Fruit fly (Drosophila melanogaster): ENCODE data around the gene CG8519.

Gene CG8519

dm6 chr3L:6742974-6743345, 38.3 kb downstream of the CG8519 start, which contains the start of gene dikar (continued):
- TF ChIP-seq Myb (GFP tag; optimal IDR thresholded peaks at IDR 0.05) (no peak), Scr (GFP tag; IDR thresholded peaks at IDR 0.05; ENCODE audit: partially characterized antibody) (peak; percentile 86), CG8924 (tag; optimal IDR thresholded peaks at IDR 0.05) (peak; percentile 10), slou (GFP tag; optimal IDR thresholded peaks at IDR 0.05) (peak; percentile 7), Sry-β (GFP tag; optimal IDR thresholded peaks at IDR 0.05) (peak; percentile 74), sob (GFP tag; IDR thresholded peaks at IDR 0.05) (peak; percentile 75), CG12744 (GFP tag; optimal IDR thresholded peaks at IDR 0.05) (no peak), CG12299 (tag; optimal IDR thresholded peaks at IDR 0.05) (no peak), CG31224 (GFP tag; IDR thresholded peaks at IDR 0.05) (peak; percentile 42; the same call in 1 of the 2 replicates), CG12659 (GFP tag; optimal IDR thresholded peaks at IDR 0.05) (peak; percentile 40), CG15479 (GFP tag; optimal IDR thresholded peaks at IDR 0.05) (no peak), abd-A (tag; optimal IDR thresholded peaks at IDR 0.05) (no peak), tna (GFP tag; IDR thresholded peaks at IDR 0.05; ENCODE audit: partially characterized antibody) (peak; percentile 58), tio (GFP tag; optimal IDR thresholded peaks at IDR 0.05) (no peak), CG18262 (tag; optimal IDR thresholded peaks at IDR 0.05) (peak; percentile 61), nom (GFP tag; optimal IDR thresholded peaks at IDR 0.05) (no peak), hkb (optimal IDR thresholded peaks at IDR 0.05) (no peak), hkb (GFP tag; IDR thresholded peaks at IDR 0.05) (0 out of 2 replicates have a peak, but pooled peaks have one; percentile 27), CG14441 (GFP tag; IDR thresholded peaks at IDR 0.05) (peak; percentile 70), inv (GFP tag; IDR thresholded peaks at IDR 0.05; ENCODE audit: partially characterized antibody) (peak; percentile 86), pzg (GFP tag; optimal IDR thresholded peaks at IDR 0.05) (peak; percentile 40), CG10431 (GFP tag; optimal IDR thresholded peaks at IDR 0.05) (peak; percentile 73), hb (GFP tag; IDR thresholded peaks at IDR 0.05; ENCODE audit: partially characterized antibody) (peak; percentile 70), CG2875 (GFP tag; optimal IDR thresholded peaks at IDR 0.05) (no peak), Hand (GFP tag; optimal IDR thresholded peaks at IDR 0.05) (no peak), Adf1 (GFP tag; IDR thresholded peaks at IDR 0.05) (peak; percentile 6), Mrtf (GFP tag; IDR thresholded peaks at IDR 0.05) (peak; percentile 50; the same call in 1 of the 3 replicates), dati (GFP tag; IDR thresholded peaks at IDR 0.05) (no peak), cad (GFP tag; optimal IDR thresholded peaks at IDR 0.05) (no peak), bsh (GFP tag; optimal IDR thresholded peaks at IDR 0.05) (peak in 1 of 2 experiments; percentile 7), CG4424 (GFP tag; optimal IDR thresholded peaks at IDR 0.05) (peak; percentile 31), row (GFP tag; IDR thresholded peaks at IDR 0.05) (peak; percentile 88), B-H1 (GFP tag; IDR thresholded peaks at IDR 0.05) (no peak; the same call in 2 of the 3 replicates), CG14965 (GFP tag; optimal IDR thresholded peaks at IDR 0.05; ENCODE audit: borderline replicate concordance) (no peak), Lpt (GFP tag; optimal IDR thresholded peaks at IDR 0.05) (no peak), CG5953 (GFP tag; IDR thresholded peaks at IDR 0.05) (peak; percentile 33; the same call in 1 of the 2 replicates), CG7745 (tag; optimal IDR thresholded peaks at IDR 0.05) (no peak), CG33213 (GFP tag; optimal IDR thresholded peaks at IDR 0.05) (peak; percentile 35), Xbp1 (GFP tag; optimal IDR thresholded peaks at IDR 0.05) (peak; percentile 65), CG6689 (GFP tag; IDR thresholded peaks at IDR 0.05) (no peak; the same call in 1 of the 2 replicates), Aef1 (GFP tag; IDR thresholded peaks at IDR 0.05) (peak; percentile 69), ro (GFP tag; IDR thresholded peaks at IDR 0.05) (no peak; the same call in 1 of the 2 replicates), Side (GFP tag; optimal IDR thresholded peaks at IDR 0.05) (no peak), CG5245 (GFP tag; optimal IDR thresholded peaks at IDR 0.05) (no peak), CG14050 (GFP tag; IDR thresholded peaks at IDR 0.05) (peak; percentile 28; the same call in 1 of the 3 replicates), YL-1 (GFP tag; optimal IDR thresholded peaks at IDR 0.05) (no peak), CG2129 (GFP tag; IDR thresholded peaks at IDR 0.05; ENCODE audit: partially characterized antibody) (peak; percentile 62), Dfd (GFP tag; optimal IDR thresholded peaks at IDR 0.05) (no peak), CG2889 (GFP tag; IDR thresholded peaks at IDR 0.05) (peak; percentile 33; the same call in 1 of the 3 replicates), scrt (GFP tag; optimal IDR thresholded peaks at IDR 0.05) (no peak), CG16813 (GFP tag; IDR thresholded peaks at IDR 0.05; ENCODE audit: partially characterized antibody) (peak; percentile 89)

Data from whole organism, embryonic.